Worm (Caenorhabditis elegans): Measurements from ENCODE around the gene sri-28.

DNA sequence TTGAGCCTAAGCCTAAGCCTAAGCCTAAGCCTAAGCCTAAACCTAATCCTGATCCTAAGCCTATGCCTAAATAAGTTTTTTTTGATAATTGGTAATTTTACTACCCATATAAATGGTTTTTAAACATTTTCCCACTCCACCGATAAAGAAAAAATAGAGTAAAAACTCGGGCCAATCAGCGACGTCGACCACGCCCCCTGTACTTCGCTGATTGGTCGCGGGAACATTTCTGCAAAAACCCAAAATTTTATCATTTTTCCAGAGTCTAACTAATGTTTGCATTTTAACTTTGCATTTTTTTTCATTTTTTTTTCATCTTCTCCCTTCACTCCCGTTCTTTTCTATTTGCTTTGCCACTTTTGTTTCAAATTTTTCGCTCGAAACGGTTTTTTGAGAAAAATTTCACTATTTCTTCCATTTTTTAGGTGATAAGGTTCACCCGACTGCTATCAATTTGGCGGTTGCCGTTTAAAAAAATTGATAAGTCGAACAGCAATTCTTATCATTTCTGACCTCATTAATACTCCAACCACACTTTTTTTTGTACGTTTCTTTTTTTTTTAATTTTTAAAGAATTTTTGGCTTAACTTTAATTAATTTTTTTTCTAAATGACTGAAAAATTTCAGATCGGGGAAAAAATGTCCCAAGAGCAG lies 34.2 kb upstream of the sri-28 start, which contains the start of gene C41H7.2:
- no peak for TF ChIP-seq blmp-1 (tag; optimal IDR thresholded peaks at IDR 0.05; ENCODE audit: insufficient read depth)
- TF ChIP-seq skn-1 (tag; optimal IDR thresholded peaks at IDR 0.05) = no peak

Measured in whole organism, L2 larva.